Worm (Caenorhabditis elegans) whole organism, early embryonic: Measurements from ENCODE around the gene srsx-9.

Source experiments
- B0310.2 ChIP-seq: sonication (generic microtip); optimal IDR thresholded peaks from 2 replicates; lab custom pipeline; 2016; ENCODE audit warnings: mild to moderate bottlenecking, missing genetic modification characterization, missing compliant biosample characterization
- F13C5.2 ChIP-seq: sonication (generic microtip); optimal IDR thresholded peaks from 2 replicates; lab custom pipeline; 2017; ENCODE audit warnings: mild to moderate bottlenecking, missing genetic modification characterization, inconsistent platforms, missing compliant biosample characterization
- aly-1 ChIP-seq: sonication (generic microtip); optimal IDR thresholded peaks from 2 replicates; lab custom pipeline; 2016; ENCODE audit warnings: missing genetic modification characterization, missing compliant biosample characterization
- ama-1 ChIP-seq: fragments of 150-350 bp; optimal IDR thresholded peaks from 2 replicates; lab custom pipeline; 2014
- ceh-13 ChIP-seq: fragments of 200-800 bp; sonication (Bioruptor generic); optimal IDR thresholded peaks from 2 replicates; lab custom pipeline; 2018; ENCODE audit warnings: mild to moderate bottlenecking, missing genetic modification characterization, missing compliant biosample characterization
- ceh-36 ChIP-seq: sonication (generic microtip); optimal IDR thresholded peaks from 2 replicates; lab custom pipeline; 2016; ENCODE audit warnings: missing genetic modification characterization, inconsistent platforms, missing compliant biosample characterization
- ets-7 ChIP-seq: sonication (generic microtip); optimal IDR thresholded peaks from 2 replicates; lab custom pipeline; 2016; ENCODE audit warnings: missing genotype, missing genetic modification characterization, missing compliant biosample characterization
- flt-1 ChIP-seq: fragments of 200-800 bp; sonication (Bioruptor generic); IDR thresholded peaks from 2 replicates; pipeline ENCODE4 v1.3.6; 2022; ENCODE audit warnings: missing genetic modification characterization, missing compliant biosample characterization
- hmbx-1 ChIP-seq: sonication (generic microtip); optimal IDR thresholded peaks from 2 replicates; lab custom pipeline; 2016; ENCODE audit warnings: mild to moderate bottlenecking, missing genetic modification characterization, missing compliant biosample characterization
- hmg-4 ChIP-seq: fragments of 200-800 bp; sonication (Bioruptor generic); optimal IDR thresholded peaks from 2 replicates; lab custom pipeline; 2018; ENCODE audit warnings: mild to moderate bottlenecking, missing genetic modification characterization, missing compliant biosample characterization
- hnd-1 ChIP-seq: sonication (generic microtip); optimal IDR thresholded peaks from 2 replicates; lab custom pipeline; 2016; ENCODE audit warnings: missing genetic modification characterization, missing compliant biosample characterization
- pes-1 ChIP-seq: fragments of 200-800 bp; sonication (Bioruptor generic); IDR thresholded peaks from 2 replicates; pipeline ENCODE4 v1.3.6; 2022; ENCODE audit warnings: missing genetic modification reagents, missing genetic modification characterization, missing compliant biosample characterization
- scrt-1 ChIP-seq: fragments of 200-800 bp; sonication (Bioruptor generic); IDR thresholded peaks from 2 replicates; pipeline ENCODE4 v1.3.6; 2022; ENCODE audit warnings: missing genetic modification characterization, missing compliant biosample characterization
- sea-1 ChIP-seq: fragments of 200-800 bp; sonication (Bioruptor generic); conservative IDR thresholded peaks from 2 replicates; pipeline ENCODE4 v1.3.6; 2022; ENCODE audit warnings: missing genetic modification characterization, missing compliant biosample characterization
- tbx-11 ChIP-seq: fragments of 200-800 bp; sonication (Bioruptor generic); IDR thresholded peaks from 2 replicates; pipeline ENCODE4 v1.3.6; 2022; ENCODE audit warnings: missing genetic modification characterization, missing compliant biosample characterization
- tbx-37 ChIP-seq: fragments of 200-800 bp; sonication (Bioruptor generic); conservative IDR thresholded peaks from 2 replicates; pipeline ENCODE4 v1.3.6; 2022; ENCODE audit warnings: missing genetic modification reagents, missing genetic modification characterization, missing compliant biosample characterization
- tra-4 ChIP-seq: sonication (generic microtip); optimal IDR thresholded peaks from 2 replicates; lab custom pipeline; 2017; ENCODE audit warnings: missing genetic modification characterization, missing compliant biosample characterization

The srsx-9 gene

ce11 chrV:4937337-4937736 is 35.5 kb downstream of the srsx-9 start:
- TF ChIP-seq pes-1 (GFP tag; lab: Robert Waterston, UW), result no peak
- TF ChIP-seq ceh-13 (GFP tag; lab: Kevin White, UChicago), result no peak
- no peak for TF ChIP-seq ama-1
- TF ChIP-seq hmg-4 (GFP tag; lab: Kevin White, UChicago), result no peak
- TF ChIP-seq tbx-11 (GFP tag; lab: Robert Waterston, UW), result no peak

- TF ChIP-seq ama-1 (no peak), ets-7 (no peak), hmg-4 (GFP tag; lab: Kevin White, UChicago) (no peak), sea-1 (GFP tag; lab: Robert Waterston, UW) (no peak), tbx-37 (GFP tag; lab: Robert Waterston, UW) (no peak), flt-1 (no peak), tbx-11 (GFP tag; lab: Robert Waterston, UW) (no peak), ceh-36 (tag; lab: Kevin White, UChicago) (no peak), pes-1 (GFP tag; lab: Robert Waterston, UW) (no peak), hnd-1 (tag; lab: Kevin White, UChicago) (no peak), F13C5.2 (tag; lab: Kevin White, UChicago) (no peak), B0310.2 (no peak), ceh-13 (GFP tag; lab: Kevin White, UChicago) (no peak)
Observed at ce11 chrV:4935096-4935495, 37.7 kb downstream of the srsx-9 start.

- TF ChIP-seq ama-1, result no peak
- no peak for TF ChIP-seq pes-1 (GFP tag; lab: Robert Waterston, UW)
- TF ChIP-seq F13C5.2 (tag; lab: Kevin White, UChicago), result no peak
- TF ChIP-seq ets-7, result no peak
- no peak for TF ChIP-seq hnd-1 (tag; lab: Kevin White, UChicago)
- TF ChIP-seq aly-1 (tag; lab: Kevin White, UChicago), result no peak
- TF ChIP-seq tbx-37 (GFP tag; lab: Robert Waterston, UW), result no peak
- no peak for TF ChIP-seq hmg-4 (GFP tag; lab: Kevin White, UChicago)
- no peak for TF ChIP-seq B0310.2
- no peak for TF ChIP-seq tbx-11 (GFP tag; lab: Robert Waterston, UW)
- TF ChIP-seq ceh-13 (GFP tag; lab: Kevin White, UChicago), result no peak
- TF ChIP-seq hmbx-1, result no peak
Observed at ce11 chrV:4934406-4934805, 38.4 kb downstream of the srsx-9 start, which contains the start of gene catp-2. Gene catp-2, plus strand, starts transcription at chrV:4934706.

- TF ChIP-seq hmbx-1 (no peak), ceh-36 (tag; lab: Kevin White, UChicago) (no peak), scrt-1 (GFP tag; lab: Robert Waterston, UW) (no peak), ama-1 (no peak), tra-4 (tag; lab: Kevin White, UChicago) (no peak), B0310.2 (no peak), tbx-37 (GFP tag; lab: Robert Waterston, UW) (no peak), hmg-4 (GFP tag; lab: Kevin White, UChicago) (no peak), pes-1 (GFP tag; lab: Robert Waterston, UW) (no peak), hnd-1 (tag; lab: Kevin White, UChicago) (no peak), F13C5.2 (tag; lab: Kevin White, UChicago) (no peak), tbx-11 (GFP tag; lab: Robert Waterston, UW) (no peak), sea-1 (GFP tag; lab: Robert Waterston, UW) (no peak), ets-7 (no peak), ceh-13 (GFP tag; lab: Kevin White, UChicago) (no peak), aly-1 (tag; lab: Kevin White, UChicago) (no peak)
Observed at ce11 chrV:4933268-4933667, 39.6 kb downstream of the srsx-9 start.

ce11 chrV:4932814-4933213 is 40.0 kb downstream of the srsx-9 start, which contains the start of gene C02E7.10:
Gene C02E7.10, minus strand, starts transcription at chrV:4933045.
- no peak for TF ChIP-seq B0310.2
- no peak for TF ChIP-seq tbx-37 (GFP tag; lab: Robert Waterston, UW)
- TF ChIP-seq ceh-13 (GFP tag; lab: Kevin White, UChicago), result no peak
- TF ChIP-seq hmg-4 (GFP tag; lab: Kevin White, UChicago), result no peak
- TF ChIP-seq sea-1 (GFP tag; lab: Robert Waterston, UW), result no peak
- no peak for TF ChIP-seq hnd-1 (tag; lab: Kevin White, UChicago)
- TF ChIP-seq pes-1 (GFP tag; lab: Robert Waterston, UW), result no peak
- TF ChIP-seq scrt-1 (GFP tag; lab: Robert Waterston, UW), result no peak
- TF ChIP-seq hmbx-1, result no peak
- no peak for TF ChIP-seq ets-7
- no peak for TF ChIP-seq tbx-11 (GFP tag; lab: Robert Waterston, UW)
- TF ChIP-seq F13C5.2 (tag; lab: Kevin White, UChicago), result no peak
- no peak for TF ChIP-seq ama-1
- TF ChIP-seq ceh-36 (tag; lab: Kevin White, UChicago), result no peak
- TF ChIP-seq flt-1, result no peak
- no peak for TF ChIP-seq tra-4 (tag; lab: Kevin White, UChicago)
- TF ChIP-seq aly-1 (tag; lab: Kevin White, UChicago), result no peak

- no peak for TF ChIP-seq ceh-36 (tag; lab: Kevin White, UChicago)
- no peak for TF ChIP-seq B0310.2
- TF ChIP-seq hmbx-1, result no peak
- no peak for TF ChIP-seq flt-1
- TF ChIP-seq pes-1 (GFP tag; lab: Robert Waterston, UW), result no peak
- TF ChIP-seq scrt-1 (GFP tag; lab: Robert Waterston, UW), result no peak
Observed at ce11 chrV:4929842-4930241, 43.0 kb downstream of the srsx-9 start, which contains the start of gene str-205. Gene str-205, minus strand, starts transcription at chrV:4929942.

ce11 chrV:4926371-4926770 is 46.5 kb downstream of the srsx-9 start, which contains the start of gene srh-21:
Gene srh-21, plus strand, starts transcription at chrV:4926671.
- TF ChIP-seq pes-1 (GFP tag; lab: Robert Waterston, UW), result no peak
- TF ChIP-seq ama-1, result no peak
- no peak for TF ChIP-seq tbx-11 (GFP tag; lab: Robert Waterston, UW)
- TF ChIP-seq tra-4 (tag; lab: Kevin White, UChicago), result no peak
- TF ChIP-seq tbx-37 (GFP tag; lab: Robert Waterston, UW), result no peak
- TF ChIP-seq ceh-36 (tag; lab: Kevin White, UChicago), result no peak
- TF ChIP-seq hmg-4 (GFP tag; lab: Kevin White, UChicago), result no peak
- TF ChIP-seq flt-1, result no peak
- TF ChIP-seq aly-1 (tag; lab: Kevin White, UChicago), result no peak
- TF ChIP-seq B0310.2, result no peak
- TF ChIP-seq ets-7, result no peak
- no peak for TF ChIP-seq hnd-1 (tag; lab: Kevin White, UChicago)
